Fruit fly (Drosophila melanogaster) whole organism, pupa: ENCODE data around the gene CG46314.
A peak's percentile ranks its signal among the peaks of the same experiment; 100 is the strongest.

Source experiments
- CG10348 ChIP-seq: fragments of 200-800 bp; sonication (Bioruptor generic); IDR thresholded peaks from 2 replicates; pipeline ENCODE4 v1.3.6; 2022; ENCODE audit warnings: missing biosample characterization, missing genetic modification characterization
- CG12605 ChIP-seq: fragments of 200-800 bp; sonication (Bioruptor generic); IDR thresholded peaks from 2 replicates; pipeline ENCODE4 v1.3.6; 2022; ENCODE audit warnings: missing biosample characterization, missing genetic modification characterization
- CG13204 ChIP-seq: fragments of 200-800 bp; sonication (Bioruptor generic); optimal IDR thresholded peaks from 2 replicates; lab custom pipeline; 2018; ENCODE audit warnings: missing biosample characterization, mild to moderate bottlenecking, missing genetic modification characterization, moderate library complexity
- CG14655 ChIP-seq: fragments of 200-800 bp; sonication (Bioruptor generic); optimal IDR thresholded peaks from 3 replicates; lab custom pipeline; 2017; ENCODE audit warnings: mild to moderate bottlenecking, missing biosample characterization, missing genetic modification reagents, missing genetic modification characterization
- CG15710 ChIP-seq: fragments of 200-800 bp; sonication (Bioruptor generic); optimal IDR thresholded peaks from 2 replicates; lab custom pipeline; 2018; ENCODE audit warnings: missing biosample characterization, mild to moderate bottlenecking, missing genetic modification characterization, moderate library complexity
- CG17806 ChIP-seq: fragments of 200-800 bp; sonication (Bioruptor generic); optimal IDR thresholded peaks from 2 replicates; lab custom pipeline; 2018; ENCODE audit warnings: missing biosample characterization, mild to moderate bottlenecking, missing genetic modification characterization, moderate library complexity
- CG32121 ChIP-seq: fragments of 200-800 bp; sonication (Bioruptor generic); IDR thresholded peaks from 2 replicates; pipeline ENCODE4 v1.3.6; 2022; ENCODE audit warnings: missing biosample characterization, missing genetic modification characterization
- CG34367 ChIP-seq: fragments of 200-800 bp; sonication (Bioruptor generic); optimal IDR thresholded peaks from 2 replicates; lab custom pipeline; 2018; ENCODE audit warnings: missing biosample characterization, mild to moderate bottlenecking, missing genetic modification characterization
- CG4496 ChIP-seq: fragments of 200-800 bp; sonication (Bioruptor generic); IDR thresholded peaks from 3 replicates; pipeline ENCODE4 v1.3.6; 2022; ENCODE audit warnings: missing biosample characterization, missing genetic modification characterization
- CG8159 ChIP-seq: fragments of 200-800 bp; sonication (Bioruptor generic); optimal IDR thresholded peaks from 3 replicates; lab custom pipeline; 2018; ENCODE audit warnings: missing biosample characterization, mild to moderate bottlenecking, missing genetic modification characterization, moderate library complexity
- CG8301 ChIP-seq: fragments of 200-800 bp; sonication (Bioruptor generic); optimal IDR thresholded peaks from 2 replicates; lab custom pipeline; 2018; ENCODE audit warnings: missing biosample characterization, mild to moderate bottlenecking, missing genetic modification characterization
- CG9948 ChIP-seq: fragments of 200-800 bp; sonication (Bioruptor generic); optimal IDR thresholded peaks from 2 replicates; lab custom pipeline; 2018; ENCODE audit warnings: missing biosample characterization, mild to moderate bottlenecking, missing genetic modification characterization, moderate library complexity
- D1 ChIP-seq: fragments of 200-800 bp; sonication (Bioruptor generic); optimal IDR thresholded peaks from 2 replicates; lab custom pipeline; 2018; ENCODE audit warnings: missing biosample characterization, mild to moderate bottlenecking, missing genetic modification characterization, moderate library complexity
- EcR ChIP-seq: fragments of 200-800 bp; sonication (Bioruptor generic); optimal IDR thresholded peaks from 3 replicates; lab custom pipeline; 2019; ENCODE audit warnings: missing biosample characterization, missing genetic modification characterization, mild to moderate bottlenecking, moderate library complexity, missing genetic modification reagents
- Ets98B ChIP-seq: fragments of 200-800 bp; sonication (Bioruptor generic); IDR thresholded peaks from 2 replicates; pipeline ENCODE4 v1.3.6; 2022; ENCODE audit warnings: missing biosample characterization, missing genetic modification characterization
- Pif1A ChIP-seq: fragments of 200-800 bp; sonication (Bioruptor generic); optimal IDR thresholded peaks from 3 replicates; lab custom pipeline; 2016; ENCODE audit warnings: missing biosample characterization, missing genetic modification characterization
- Pif1B ChIP-seq: fragments of 200-800 bp; sonication (Bioruptor generic); optimal IDR thresholded peaks from 3 replicates; lab custom pipeline; 2016; ENCODE audit warnings: missing biosample characterization, missing genetic modification characterization
- Snoo ChIP-seq: fragments of 200-800 bp; sonication (Bioruptor generic); optimal IDR thresholded peaks from 3 replicates; lab custom pipeline; 2017; ENCODE audit warnings: missing biosample characterization, mild to moderate bottlenecking, missing genetic modification characterization, inconsistent platforms
- fd96Ca ChIP-seq: fragments of 200-800 bp; sonication (Bioruptor generic); IDR thresholded peaks from 3 replicates; pipeline ENCODE4 v1.3.6; 2022; ENCODE audit warnings: missing biosample characterization, missing genetic modification characterization
- gl ChIP-seq: fragments of 200-800 bp; sonication (Bioruptor generic); optimal IDR thresholded peaks from 2 replicates; lab custom pipeline; 2018; ENCODE audit warnings: missing biosample characterization, mild to moderate bottlenecking, missing genetic modification characterization
- rn ChIP-seq: fragments of 200-800 bp; sonication (Bioruptor generic); IDR thresholded peaks from 2 replicates; pipeline ENCODE4 v1.3.6; 2022; ENCODE audit warnings: missing biosample characterization, missing genetic modification characterization

The CG46314 gene

DNA sequence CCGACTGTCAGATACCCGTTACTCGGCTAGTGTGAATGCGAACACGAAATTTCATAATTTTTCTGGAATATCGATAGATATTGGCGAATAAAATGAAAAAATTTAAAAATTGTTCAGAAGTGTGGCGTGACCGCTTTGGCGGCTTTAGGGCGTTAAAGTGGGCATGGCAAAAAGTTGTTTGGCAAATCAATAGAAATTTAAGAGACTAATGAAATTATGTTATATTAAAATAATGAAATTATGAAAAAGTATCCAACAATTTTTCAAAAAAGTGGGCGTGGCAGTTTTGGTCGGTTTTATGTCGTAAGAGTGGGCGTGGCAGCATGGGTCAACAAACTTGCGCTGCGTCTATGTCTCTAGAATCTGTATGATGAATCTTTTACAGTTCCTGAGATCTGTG lies 12.1 kb upstream of the CG46314 start:
- TF ChIP-seq CG13204 (GFP tag; lab: Kevin White, UChicago) = no peak
- no peak for TF ChIP-seq Snoo (tag; lab: Kevin White, UChicago)
- TF ChIP-seq rn (GFP tag; lab: Robert Waterston, UW) = no peak
- no peak for TF ChIP-seq CG14655 (GFP tag; lab: Kevin White, UChicago)
- TF ChIP-seq D1 (tag; lab: Kevin White, UChicago) = no peak
- TF ChIP-seq Pif1B (GFP tag; lab: Kevin White, UChicago) = no peak
- TF ChIP-seq CG8159 (tag; lab: Kevin White, UChicago) = no peak
- TF ChIP-seq CG32121 (GFP tag; lab: Robert Waterston, UW) = no peak
- TF ChIP-seq CG17806 (tag; lab: Kevin White, UChicago) = no peak
- TF ChIP-seq CG34367 = no peak
- TF ChIP-seq CG15710 (tag; lab: Kevin White, UChicago) = no peak
- TF ChIP-seq CG10348 (GFP tag; lab: Robert Waterston, UW) = no peak
- no peak for TF ChIP-seq gl (tag; lab: Kevin White, UChicago)
- no peak for TF ChIP-seq CG12605 (GFP tag; lab: Robert Waterston, UW)
- no peak for TF ChIP-seq CG4496
- no peak for TF ChIP-seq CG9948

DNA sequence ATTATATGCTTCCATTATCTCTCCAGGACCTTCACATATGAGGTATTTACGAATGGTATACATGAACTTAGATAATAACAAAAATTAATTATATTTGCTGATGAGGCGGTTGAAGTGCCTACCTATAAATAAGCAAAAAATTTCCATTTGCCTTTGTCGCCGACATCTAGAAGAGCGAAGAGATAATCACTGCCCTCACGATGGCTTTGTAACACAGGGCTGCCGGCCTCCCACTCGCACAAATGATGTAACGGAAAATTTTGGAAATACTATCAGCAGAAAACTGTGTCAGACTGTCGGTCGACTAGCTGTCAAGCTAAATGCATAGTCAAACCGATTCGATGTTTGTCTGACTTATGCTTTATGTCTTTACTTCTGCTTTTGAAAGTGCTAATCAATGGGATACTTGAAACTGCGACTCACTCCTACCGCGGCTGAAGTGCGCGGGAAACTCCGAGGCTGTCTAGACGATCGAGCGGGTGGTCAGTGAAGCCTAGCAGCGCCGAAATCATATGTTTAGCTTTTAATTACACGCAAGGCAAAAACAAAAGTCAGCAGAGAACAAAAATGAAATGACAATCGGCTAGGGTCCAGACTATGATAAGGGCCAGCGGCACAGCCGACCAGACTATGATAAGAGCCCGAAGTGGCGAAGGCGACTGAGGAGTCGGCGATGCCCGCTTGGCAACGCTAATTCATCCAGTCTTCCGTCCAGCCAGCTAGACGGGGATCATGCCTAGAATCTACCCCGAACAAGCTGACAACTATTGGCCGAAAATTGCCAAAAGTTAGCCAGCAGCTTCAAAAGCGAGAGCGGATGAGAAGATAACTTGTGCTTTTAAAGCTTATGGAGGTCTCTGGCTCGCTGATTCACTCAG lies 10.3 kb upstream of the CG46314 start:
- TF ChIP-seq CG14655 (GFP tag; lab: Kevin White, UChicago) (no peak), Ets98B (no peak), CG8159 (tag; lab: Kevin White, UChicago) (no peak), rn (GFP tag; lab: Robert Waterston, UW) (no peak), CG17806 (tag; lab: Kevin White, UChicago) (no peak), CG8301 (tag; lab: Kevin White, UChicago) (no peak), gl (tag; lab: Kevin White, UChicago) (no peak), CG32121 (GFP tag; lab: Robert Waterston, UW) (no peak), CG4496 (no peak), CG12605 (GFP tag; lab: Robert Waterston, UW) (no peak), CG10348 (GFP tag; lab: Robert Waterston, UW) (no peak), CG34367 (no peak), D1 (tag; lab: Kevin White, UChicago) (no peak)

dm6 chr2L:21304533-21304850 lies 9.7 kb upstream of the CG46314 start:
- TF ChIP-seq CG34367 (no peak), CG9948 (no peak)

- TF ChIP-seq CG14655 (GFP tag; lab: Kevin White, UChicago) = no peak
- TF ChIP-seq Snoo (tag; lab: Kevin White, UChicago) = no peak
- TF ChIP-seq CG9948 = no peak
- TF ChIP-seq CG8301 (tag; lab: Kevin White, UChicago) = no peak
- TF ChIP-seq CG17806 (tag; lab: Kevin White, UChicago) = no peak
- TF ChIP-seq CG12605 (GFP tag; lab: Robert Waterston, UW) = no peak
- no peak for TF ChIP-seq CG13204 (GFP tag; lab: Kevin White, UChicago)
- TF ChIP-seq gl (tag; lab: Kevin White, UChicago) = no peak
- TF ChIP-seq D1 (tag; lab: Kevin White, UChicago) = no peak
- no peak for TF ChIP-seq CG4496
- TF ChIP-seq CG8159 (tag; lab: Kevin White, UChicago) = no peak
- TF ChIP-seq rn (GFP tag; lab: Robert Waterston, UW) = no peak
- no peak for TF ChIP-seq Pif1A (GFP tag; lab: Kevin White, UChicago)
- TF ChIP-seq CG15710 (tag; lab: Kevin White, UChicago) = no peak
- TF ChIP-seq fd96Ca (GFP tag; lab: Robert Waterston, UW) = no peak
- no peak for TF ChIP-seq CG10348 (GFP tag; lab: Robert Waterston, UW)
- TF ChIP-seq EcR (GFP tag; lab: Kevin White, UChicago) = no peak
Observed at dm6 chr2L:21307795-21308426, 6.2 kb upstream of the CG46314 start.

DNA sequence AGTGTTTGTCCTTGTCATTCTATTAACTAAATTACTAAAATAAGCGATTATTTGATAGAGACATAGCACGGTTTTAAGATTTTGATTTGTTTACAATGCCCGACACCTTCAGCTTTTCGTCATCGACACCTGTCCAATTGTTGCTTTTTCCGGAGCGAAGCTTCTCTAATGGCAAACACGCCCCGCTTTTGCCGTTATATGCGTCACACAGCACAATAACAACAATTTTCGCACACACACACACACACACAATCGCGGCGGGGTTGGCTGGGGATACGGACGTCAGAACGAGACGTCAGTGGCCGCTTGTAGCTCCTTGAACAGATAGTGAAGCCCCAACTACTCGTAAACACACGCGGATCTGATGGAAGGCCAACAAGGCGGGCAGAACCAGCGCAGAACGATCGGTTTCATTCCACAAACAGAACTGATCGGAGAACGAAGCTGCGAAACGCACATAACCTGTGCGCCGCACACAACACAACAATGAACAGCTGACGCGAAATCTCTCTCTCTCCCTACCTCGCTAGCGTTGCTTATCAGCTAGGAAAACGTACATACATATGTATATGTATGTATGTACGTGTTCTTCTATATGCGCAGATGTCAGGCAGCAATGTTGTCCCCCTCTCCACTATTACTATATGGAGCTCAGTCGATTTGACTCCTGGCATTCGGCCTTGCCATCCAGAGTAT lies 5.0 kb upstream of the CG46314 start:
- TF ChIP-seq CG4496 = no peak
- TF ChIP-seq CG13204 (GFP tag; lab: Kevin White, UChicago) = peak; percentile 71
- no peak for TF ChIP-seq CG8301 (tag; lab: Kevin White, UChicago)
- no peak for TF ChIP-seq rn (GFP tag; lab: Robert Waterston, UW)
- TF ChIP-seq Snoo (tag; lab: Kevin White, UChicago) = no peak
- TF ChIP-seq Pif1B (GFP tag; lab: Kevin White, UChicago) = no peak
- no peak for TF ChIP-seq CG34367
- TF ChIP-seq Pif1A (GFP tag; lab: Kevin White, UChicago) = no peak
- no peak for TF ChIP-seq Ets98B
- no peak for TF ChIP-seq CG10348 (GFP tag; lab: Robert Waterston, UW)
- TF ChIP-seq CG32121 (GFP tag; lab: Robert Waterston, UW) = peak; percentile 38; the same call in 1 of the 2 replicates
- TF ChIP-seq D1 (tag; lab: Kevin White, UChicago) = peak; percentile 20
- TF ChIP-seq fd96Ca (GFP tag; lab: Robert Waterston, UW) = no peak
- no peak for TF ChIP-seq CG14655 (GFP tag; lab: Kevin White, UChicago)
- TF ChIP-seq CG12605 (GFP tag; lab: Robert Waterston, UW) = no peak; the same call in 1 of the 2 replicates
- no peak for TF ChIP-seq CG15710 (tag; lab: Kevin White, UChicago)
- TF ChIP-seq CG8159 (tag; lab: Kevin White, UChicago) = no peak
- TF ChIP-seq CG17806 (tag; lab: Kevin White, UChicago) = no peak
- TF ChIP-seq gl (tag; lab: Kevin White, UChicago) = peak; percentile 12
- peak; percentile 86 for TF ChIP-seq EcR (GFP tag; lab: Kevin White, UChicago)
- no peak for TF ChIP-seq CG9948
